Worm (Caenorhabditis elegans): ENCODE results near the gene C55B6.1.
A peak's percentile ranks its signal among the peaks of the same experiment; 100 is the strongest.

C55B6.1 gene

DNA sequence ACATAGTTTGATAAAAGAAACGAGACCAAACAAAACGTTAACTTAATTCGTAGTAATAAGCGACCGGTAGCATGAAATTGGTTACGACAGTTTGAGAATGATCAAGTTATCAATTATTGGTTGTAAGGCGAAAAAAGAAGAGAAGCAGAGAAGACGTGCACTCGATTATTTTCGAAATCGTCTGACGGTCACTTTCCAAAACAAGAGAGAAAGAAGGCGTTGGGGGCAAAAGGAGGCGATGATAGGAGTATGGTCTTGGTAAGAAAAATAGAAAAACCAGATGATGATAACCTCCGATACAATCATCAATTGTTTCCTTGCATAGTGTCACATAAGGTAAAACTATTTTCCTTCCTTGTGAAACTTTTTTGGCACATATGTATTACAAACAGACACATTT lies 42.7 kb upstream of the C55B6.1 start (continued):
- TF ChIP-seq aly-2 (tag; optimal IDR thresholded peaks at IDR 0.05) (no peak), nhr-20 (tag; optimal IDR thresholded peaks at IDR 0.05) (peak; percentile 40), lin-35 (GFP tag; optimal IDR thresholded peaks at IDR 0.05) (peak in 1 of 2 experiments; percentile 31), nhr-28 (tag; optimal IDR thresholded peaks at IDR 0.05) (no peak), sox-4 (tag; optimal IDR thresholded peaks at IDR 0.05) (no peak), lir-3 (tag; optimal IDR thresholded peaks at IDR 0.05; ENCODE audit: poor library complexity) (no peak), ceh-88 (GFP tag; IDR thresholded peaks at IDR 0.05) (no peak)

DNA sequence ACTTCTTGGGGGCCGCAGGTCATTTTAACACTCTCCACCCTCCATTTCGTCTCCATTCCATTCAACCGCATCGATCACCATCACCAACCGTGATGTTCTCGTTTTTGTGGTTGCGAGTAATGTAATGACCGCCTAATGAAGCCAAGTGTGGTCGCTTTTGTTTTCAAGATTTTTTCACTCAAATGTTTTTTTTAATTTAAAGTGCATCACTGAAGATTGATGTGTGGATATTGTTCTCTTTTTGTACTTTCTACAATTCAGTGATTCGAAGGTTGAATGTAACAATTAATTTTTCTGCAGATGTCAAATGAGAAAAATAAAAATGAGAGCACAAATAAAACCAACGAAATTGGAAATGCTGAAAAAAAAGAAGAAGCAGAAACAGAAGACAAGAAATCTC lies 41.4 kb upstream of the C55B6.1 start, which contains the start of gene pgp-10:
Gene pgp-10 (plus strand): TSS at position 301 of the 400 bp plus-strand sequence.
- TF ChIP-seq nhr-85 (tag) = peak; percentile 35
- no peak for TF ChIP-seq pag-3 (tag; optimal IDR thresholded peaks at IDR 0.05; ENCODE audit: borderline replicate concordance, insufficient read depth)

DNA sequence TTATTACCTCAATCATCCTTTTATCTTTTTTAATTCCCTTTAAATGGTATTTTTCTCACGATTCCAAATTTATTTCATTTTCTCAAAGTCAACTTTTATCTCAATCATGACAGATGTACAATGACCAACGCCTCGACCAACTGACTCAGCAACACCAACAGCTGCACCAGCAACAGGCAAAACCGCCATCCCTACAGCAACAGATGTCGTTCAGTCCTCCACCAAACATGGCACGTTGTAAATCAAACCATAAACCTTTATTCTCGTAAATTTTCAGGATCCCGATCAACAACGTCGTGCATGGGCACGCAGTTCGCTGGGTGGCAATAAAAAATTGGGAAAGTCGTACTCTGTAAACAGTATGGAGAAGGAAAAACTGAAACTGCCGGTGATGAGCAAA lies 37.4 kb upstream of the C55B6.1 start:
- no peak for TF ChIP-seq dpl-1 (GFP tag; optimal IDR thresholded peaks at IDR 0.05)
- no peak for TF ChIP-seq unc-130 (tag; optimal IDR thresholded peaks at IDR 0.05)
- TF ChIP-seq efl-1 (optimal IDR thresholded peaks at IDR 0.05) = no peak
- TF ChIP-seq efl-1 (GFP tag; optimal IDR thresholded peaks at IDR 0.05 in 1 of 2) = peak in 1 of 2 experiments; percentile 14
- TF ChIP-seq efl-3 (GFP tag; optimal IDR thresholded peaks at IDR 0.05) = no peak
- no peak for TF ChIP-seq elt-2 (tag; optimal IDR thresholded peaks at IDR 0.05)
- no peak for TF ChIP-seq fkh-8 (tag; optimal IDR thresholded peaks at IDR 0.05)
- no peak for TF ChIP-seq grh-1 (GFP tag; IDR thresholded peaks at IDR 0.05)
- TF ChIP-seq xbp-1 (tag; optimal IDR thresholded peaks at IDR 0.05) = no peak
- no peak for TF ChIP-seq zag-1 (tag; optimal IDR thresholded peaks at IDR 0.05)
- no peak for TF ChIP-seq aly-2 (tag; optimal IDR thresholded peaks at IDR 0.05)
- TF ChIP-seq lir-3 (tag; optimal IDR thresholded peaks at IDR 0.05; ENCODE audit: poor library complexity) = no peak
- no peak for TF ChIP-seq nhr-19 (GFP tag; conservative IDR thresholded peaks at IDR 0.05)
- TF ChIP-seq ztf-11 (tag; optimal IDR thresholded peaks at IDR 0.05) = peak in 1 of 2 experiments; percentile 20
- no peak for TF ChIP-seq nhr-237 (tag; optimal IDR thresholded peaks at IDR 0.05)
- no peak for TF ChIP-seq ceh-88 (GFP tag; IDR thresholded peaks at IDR 0.05)
- no peak for TF ChIP-seq nhr-47 (tag; optimal IDR thresholded peaks at IDR 0.05)

DNA sequence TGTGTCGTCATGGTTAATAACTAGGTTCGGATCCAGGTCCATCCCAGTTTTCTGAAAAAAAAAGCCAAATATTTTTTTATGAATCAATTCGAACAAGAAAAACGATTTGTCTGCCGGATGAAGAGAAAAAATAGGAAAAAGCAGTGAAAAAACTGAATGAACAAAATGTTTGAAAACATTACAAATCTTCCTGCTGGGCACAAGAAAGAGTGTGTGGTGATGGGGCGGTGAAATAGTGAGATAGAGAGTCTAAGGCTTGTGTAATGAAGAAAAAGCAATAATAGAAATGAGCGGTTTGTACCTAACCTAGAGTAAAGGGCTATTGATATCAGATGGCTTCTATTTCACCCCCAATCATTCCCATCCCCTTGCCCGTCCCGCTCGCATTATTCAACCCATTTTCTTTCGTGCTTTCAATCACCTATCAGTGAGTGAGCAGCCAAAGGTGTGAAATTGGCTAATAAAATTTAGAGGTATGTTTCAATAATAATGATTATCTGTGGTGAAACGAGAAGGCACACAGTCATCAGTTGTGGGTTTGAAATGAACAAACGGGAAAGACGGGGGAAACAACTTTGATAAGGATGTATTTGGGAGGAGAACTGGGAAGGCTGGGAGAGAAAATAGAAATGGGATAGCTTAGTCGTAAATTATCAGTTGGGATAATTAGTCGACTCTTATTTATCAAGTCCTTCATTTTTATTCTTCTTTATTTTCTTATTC lies 29.4 kb upstream of the C55B6.1 start, which contains the start of gene bar-1:
Gene bar-1 (minus strand): TSS at position 51 of the 723 bp plus-strand sequence.
- no peak for TF ChIP-seq fkh-10 (GFP tag; optimal IDR thresholded peaks at IDR 0.05)
- no peak for TF ChIP-seq mdl-1 (tag; optimal IDR thresholded peaks at IDR 0.05)
- TF ChIP-seq irx-1 (tag; optimal IDR thresholded peaks at IDR 0.05) = no peak
- TF ChIP-seq efl-1 (optimal IDR thresholded peaks at IDR 0.05) = no peak
- no peak for TF ChIP-seq efl-1 (GFP tag; optimal IDR thresholded peaks at IDR 0.05 in 1 of 2)
- peak in 1 of 6 experiments; percentile 8 for TF ChIP-seq elt-3 (tag; optimal IDR thresholded peaks at IDR 0.05)
- TF ChIP-seq grh-1 (GFP tag; IDR thresholded peaks at IDR 0.05) = no peak
- peak; percentile 8 for TF ChIP-seq blmp-1 (tag; optimal IDR thresholded peaks at IDR 0.05)
- TF ChIP-seq nhr-12 (tag; optimal IDR thresholded peaks at IDR 0.05) = no peak
- no peak for TF ChIP-seq hlh-17 (GFP tag; optimal IDR thresholded peaks at IDR 0.05; ENCODE audit: borderline replicate concordance)
- TF ChIP-seq elt-2 (tag; optimal IDR thresholded peaks at IDR 0.05) = peak; percentile 46
- no peak for TF ChIP-seq pax-3 (tag; optimal IDR thresholded peaks at IDR 0.05)
- TF ChIP-seq lin-14 (GFP tag; optimal IDR thresholded peaks at IDR 0.05) = no peak
- no peak for TF ChIP-seq ceh-88 (GFP tag; IDR thresholded peaks at IDR 0.05)

DNA sequence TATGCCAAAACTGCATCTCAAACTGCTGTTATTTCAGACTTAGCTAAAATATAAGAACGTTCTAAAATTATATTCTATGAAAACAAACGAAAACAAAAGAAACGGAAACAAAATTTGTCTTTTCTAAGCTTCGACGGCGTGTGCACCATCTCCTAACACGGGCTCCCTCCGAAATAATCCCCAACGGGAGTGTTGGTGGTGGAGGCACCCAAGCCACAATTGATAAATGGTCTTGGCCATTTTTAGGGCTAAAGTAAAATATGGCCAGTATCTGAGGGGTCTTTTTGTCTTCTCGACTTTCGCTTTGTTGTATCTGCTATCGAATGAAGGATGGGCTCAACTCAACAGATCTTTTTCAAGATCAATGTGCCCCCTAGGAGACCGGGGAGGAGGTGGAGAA lies 24.8 kb upstream of the C55B6.1 start:
- peak; percentile 25 for TF ChIP-seq lin-14 (GFP tag; optimal IDR thresholded peaks at IDR 0.05)
- no peak for TF ChIP-seq lin-13 (GFP tag; optimal IDR thresholded peaks at IDR 0.05)
